Worm (Caenorhabditis elegans) whole organism, late embryonic: ENCODE results near the gene sru-48.
A peak's percentile ranks its signal among the peaks of the same experiment; 100 is the strongest.

Experiments used
- C08G9.2 ChIP-seq: sonication (generic microtip); optimal IDR thresholded peaks from 2 replicates; lab custom pipeline; 2016; ENCODE audit warnings: mild to moderate bottlenecking, missing genetic modification characterization, moderate library complexity, missing compliant biosample characterization
- C38D4.7 ChIP-seq: fragments of 200-800 bp; sonication (Bioruptor generic); optimal IDR thresholded peaks from 2 replicates; lab custom pipeline; 2018; ENCODE audit warnings: mild to moderate bottlenecking, missing genetic modification characterization, moderate library complexity, missing compliant biosample characterization
- K02D7.2 ChIP-seq: sonication (generic microtip); optimal IDR thresholded peaks from 2 replicates; lab custom pipeline; 2017; ENCODE audit warnings: mild to moderate bottlenecking, missing genetic modification characterization, missing compliant biosample characterization
- T23F11.4 ChIP-seq: fragments of 200-800 bp; sonication (Bioruptor generic); optimal IDR thresholded peaks from 2 replicates; lab custom pipeline; 2018; ENCODE audit warnings: mild to moderate bottlenecking, missing genetic modification characterization, missing compliant biosample characterization
- Y22D7AL.16 ChIP-seq: sonication (generic microtip); optimal IDR thresholded peaks from 2 replicates; lab custom pipeline; 2016; ENCODE audit warnings: missing genetic modification characterization, missing compliant biosample characterization
- ahr-1 ChIP-seq: sonication (generic microtip); optimal IDR thresholded peaks from 2 replicates; lab custom pipeline; 2016; ENCODE audit warnings: missing genetic modification characterization, missing compliant biosample characterization
- ama-1 ChIP-seq: fragments of 150-350 bp; optimal IDR thresholded peaks from 2 replicates; lab custom pipeline; 2014
- ceh-2 ChIP-seq: sonication (generic microtip); optimal IDR thresholded peaks from 2 replicates; lab custom pipeline; 2016; ENCODE audit warnings: missing genotype, missing genetic modification characterization, missing compliant biosample characterization
- ceh-24 ChIP-seq: sonication (generic microtip); optimal IDR thresholded peaks from 2 replicates; lab custom pipeline; 2016; ENCODE audit warnings: mild to moderate bottlenecking, missing genetic modification characterization, missing compliant biosample characterization
- ceh-31 ChIP-seq: sonication (generic microtip); optimal IDR thresholded peaks from 2 replicates; lab custom pipeline; 2016; ENCODE audit warnings: missing genetic modification characterization, missing compliant biosample characterization
- ceh-45 ChIP-seq: fragments of 200-800 bp; sonication (Bioruptor generic); IDR thresholded peaks from 2 replicates; pipeline ENCODE4 v1.3.6; 2022; ENCODE audit warnings: missing genetic modification reagents, missing genetic modification characterization, missing compliant biosample characterization
- ceh-6 ChIP-seq: fragments of 200-800 bp; sonication (Bioruptor generic); optimal IDR thresholded peaks from 2 replicates; lab custom pipeline; 2018; ENCODE audit warnings: mild to moderate bottlenecking, missing genetic modification characterization, missing compliant biosample characterization
- che-1 ChIP-seq: sonication (generic microtip); optimal IDR thresholded peaks from 2 replicates; lab custom pipeline; 2016; ENCODE audit warnings: mild to moderate bottlenecking, missing genetic modification characterization, missing compliant biosample characterization
- dmd-4 ChIP-seq: sonication (generic microtip); optimal IDR thresholded peaks from 2 replicates; lab custom pipeline; 2016; ENCODE audit warnings: borderline replicate concordance, missing genetic modification characterization, missing compliant biosample characterization
- elt-2 ChIP-seq: sonication (generic microtip); optimal IDR thresholded peaks from 2 replicates; lab custom pipeline; 2016; ENCODE audit warnings: missing genetic modification reagents, missing genetic modification characterization, missing compliant biosample characterization
- ets-4 ChIP-seq: sonication (generic microtip); optimal IDR thresholded peaks from 2 replicates; lab custom pipeline; 2016; ENCODE audit warnings: missing genetic modification characterization, missing compliant biosample characterization
- fax-1 ChIP-seq: sonication (generic microtip); optimal IDR thresholded peaks from 2 replicates; lab custom pipeline; 2016; ENCODE audit warnings: missing genotype, missing genetic modification characterization, missing compliant biosample characterization
- fkh-10 ChIP-seq: fragments of 150-350 bp; optimal IDR thresholded peaks from 2 replicates; lab custom pipeline; 2014; ENCODE audit warnings: missing biosample characterization, missing genetic modification reagents, missing genetic modification characterization
- hlh-15 ChIP-seq: sonication (generic microtip); optimal IDR thresholded peaks from 2 replicates; lab custom pipeline; 2016; ENCODE audit warnings: missing genetic modification characterization, missing compliant biosample characterization
- hlh-6 ChIP-seq: sonication (generic microtip); optimal IDR thresholded peaks from 2 replicates; lab custom pipeline; 2016; ENCODE audit warnings: missing genotype, missing genetic modification characterization, missing compliant biosample characterization
- hlh-8 ChIP-seq: sonication (generic microtip); optimal IDR thresholded peaks from 2 replicates; lab custom pipeline; 2016; ENCODE audit warnings: missing genotype, missing genetic modification characterization, missing compliant biosample characterization
- madf-2 ChIP-seq: sonication (generic microtip); optimal IDR thresholded peaks from 2 replicates; lab custom pipeline; 2017; ENCODE audit warnings: missing genetic modification characterization, missing compliant biosample characterization
- nfya-1 ChIP-seq: sonication (generic microtip); optimal IDR thresholded peaks from 2 replicates; lab custom pipeline; 2017; ENCODE audit warnings: missing genetic modification characterization, mild to moderate bottlenecking, missing compliant biosample characterization, antibody characterized with exemption, moderate library complexity
- nhr-11 ChIP-seq: fragments of 150-350 bp; optimal IDR thresholded peaks from 2 replicates; lab custom pipeline; 2014; ENCODE audit warnings: missing biosample characterization, missing genetic modification characterization
- npax-4 ChIP-seq: sonication (generic microtip); optimal IDR thresholded peaks from 2 replicates; lab custom pipeline; 2016; ENCODE audit warnings: missing genetic modification characterization, missing compliant biosample characterization
- odd-2 ChIP-seq: sonication (generic microtip); optimal IDR thresholded peaks from 2 replicates; lab custom pipeline; 2017; ENCODE audit warnings: antibody characterized with exemption, mild to moderate bottlenecking, missing genetic modification characterization, missing compliant biosample characterization
- pax-1 ChIP-seq: fragments of 150-350 bp; optimal IDR thresholded peaks from 2 replicates; lab custom pipeline; 2014; ENCODE audit warnings: missing biosample characterization, missing genetic modification characterization
- pha-4 ChIP-seq: fragments of 150-350 bp; optimal IDR thresholded peaks from 2 replicates; lab custom pipeline; 2018; ENCODE audit warnings: missing biosample characterization, missing genetic modification reagents, missing genetic modification characterization
- pqm-1 ChIP-seq: sonication (generic microtip); optimal IDR thresholded peaks from 2 replicates; lab custom pipeline; 2016; ENCODE audit warnings: missing genetic modification characterization, missing compliant biosample characterization
- pros-1 ChIP-seq: fragments of 150-350 bp; optimal IDR thresholded peaks from 2 replicates; lab custom pipeline; 2014; ENCODE audit warnings: missing biosample characterization, missing genetic modification reagents, missing genetic modification characterization
- sox-2 ChIP-seq: fragments of 200-800 bp; sonication (Bioruptor generic); IDR thresholded peaks from 2 replicates; pipeline ENCODE4 v1.3.6; 2022; ENCODE audit warnings: missing genetic modification reagents, missing genetic modification characterization, missing compliant biosample characterization
- sox-4 ChIP-seq: sonication (generic microtip); optimal IDR thresholded peaks from 2 replicates; lab custom pipeline; 2017; ENCODE audit warnings: mild to moderate bottlenecking, missing genetic modification characterization, inconsistent platforms, missing compliant biosample characterization
- syd-9 ChIP-seq: sonication (generic microtip); optimal IDR thresholded peaks from 2 replicates; lab custom pipeline; 2016; ENCODE audit warnings: mild to moderate bottlenecking, missing genetic modification characterization, moderate library complexity, missing compliant biosample characterization
- tbx-7 ChIP-seq: sonication (generic microtip); optimal IDR thresholded peaks from 2 replicates; lab custom pipeline; 2016; ENCODE audit warnings: missing genotype, missing genetic modification characterization, missing compliant biosample characterization
- ttx-3 ChIP-seq: sonication (generic microtip); optimal IDR thresholded peaks from 2 replicates; lab custom pipeline; 2016; ENCODE audit warnings: missing genetic modification reagents, missing genetic modification characterization, missing compliant biosample characterization
- unc-3 ChIP-seq, 2 experiments: fragments of 200-800 bp in 1 of 2; sonication (Bioruptor generic) in 1 of 2; sonication (generic microtip) in 1 of 2; conservative IDR thresholded peaks in 1 of 2; optimal IDR thresholded peaks in 1 of 2; 2 replicates each; pipeline versions ENCODE4 v1.3.6 to Lab custom; 2016 to 2022; ENCODE audit warnings: missing compliant biosample characterization in 2 of 2, missing genetic modification characterization in 2 of 2, missing genetic modification reagents in 1 of 2
- unc-42 ChIP-seq: sonication (generic microtip); optimal IDR thresholded peaks from 2 replicates; lab custom pipeline; 2016; ENCODE audit warnings: missing genotype, missing genetic modification characterization, missing compliant biosample characterization
- unc-55 ChIP-seq: sonication (generic microtip); optimal IDR thresholded peaks from 2 replicates; lab custom pipeline; 2017; ENCODE audit warnings: missing biosample characterization, missing genetic modification reagents, missing genetic modification characterization
- unc-86 ChIP-seq: sonication (generic microtip); optimal IDR thresholded peaks from 2 replicates; lab custom pipeline; 2016; ENCODE audit warnings: missing genetic modification characterization, missing compliant biosample characterization
- zip-5 ChIP-seq: sonication (generic microtip); optimal IDR thresholded peaks from 2 replicates; lab custom pipeline; 2016; ENCODE audit warnings: missing genetic modification characterization, missing compliant biosample characterization

Gene sru-48

DNA sequence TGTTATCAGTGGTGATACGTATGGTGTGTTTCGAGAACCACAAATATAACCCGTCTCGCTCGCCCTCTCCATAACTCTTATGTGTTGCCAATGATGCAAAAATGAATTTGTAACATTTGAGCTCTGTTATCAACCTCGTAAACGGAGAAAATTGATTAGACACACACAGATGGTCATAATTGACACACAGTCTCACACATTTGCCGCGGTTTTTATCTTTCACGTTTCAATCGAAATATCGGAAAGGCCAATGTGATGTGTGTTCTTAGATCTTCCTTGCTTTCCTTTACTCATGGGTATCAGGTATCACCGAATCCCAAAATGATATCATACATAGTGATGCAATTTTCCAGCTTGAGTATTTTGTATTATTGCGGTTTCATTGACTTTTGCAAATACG, 33.6 kb downstream of the sru-48 start:
- TF ChIP-seq fax-1 (tag; lab: Kevin White, UChicago) (no peak), ahr-1 (tag; lab: Kevin White, UChicago) (no peak), ceh-6 (GFP tag; lab: Kevin White, UChicago) (no peak), ceh-24 (tag; lab: Kevin White, UChicago) (no peak), ttx-3 (no peak), npax-4 (tag; lab: Kevin White, UChicago) (no peak), C38D4.7 (GFP tag; lab: Kevin White, UChicago) (no peak), hlh-6 (no peak), nhr-11 (tag; lab: Kevin White, UChicago) (no peak), pax-1 (tag; lab: Kevin White, UChicago) (no peak), elt-2 (tag; lab: Kevin White, UChicago) (peak; percentile 88), zip-5 (tag; lab: Kevin White, UChicago) (no peak), pqm-1 (tag; lab: Kevin White, UChicago) (peak; percentile 29), odd-2 (no peak)

DNA sequence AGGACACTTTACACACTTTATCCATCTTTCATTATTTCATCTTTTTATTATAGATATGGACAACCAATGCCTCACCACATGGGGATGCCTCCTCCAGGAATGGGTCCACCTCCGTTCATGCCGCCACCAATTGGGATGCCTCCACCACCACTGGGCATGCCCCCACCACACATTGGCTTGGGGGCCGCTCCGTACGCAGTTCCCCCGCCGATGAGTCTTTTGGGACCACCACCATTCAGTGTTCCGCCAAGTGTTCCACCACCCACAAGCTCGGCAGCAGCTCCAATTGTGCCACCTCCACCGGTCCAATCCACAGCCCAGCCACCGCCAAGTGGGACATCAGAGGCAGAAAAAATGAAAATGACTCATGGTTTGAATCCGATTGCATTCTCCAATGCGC, 34.8 kb downstream of the sru-48 start:
- no peak for TF ChIP-seq sox-2 (GFP tag; lab: Robert Waterston, UW)
- TF ChIP-seq C08G9.2 (tag; lab: Kevin White, UChicago): peak; percentile 26
- no peak for TF ChIP-seq Y22D7AL.16
- TF ChIP-seq hlh-15: no peak

DNA sequence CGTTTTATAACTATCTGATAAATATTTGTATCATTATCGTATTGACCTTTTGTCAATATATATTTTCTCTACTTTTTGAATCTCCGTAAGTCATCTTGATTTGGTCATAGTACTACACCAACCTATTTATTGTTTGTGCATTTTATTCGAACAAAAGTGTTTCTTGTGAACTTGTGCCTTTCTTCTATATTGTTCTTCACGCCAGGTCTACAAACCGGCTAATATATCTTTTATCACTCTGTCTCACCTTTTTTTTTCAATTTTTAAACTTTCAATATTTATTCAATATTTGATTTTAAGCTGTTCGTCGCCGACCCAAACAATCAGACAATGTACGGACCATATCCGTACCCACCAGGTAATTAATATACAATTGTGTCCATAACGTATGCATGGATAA, 36.1 kb downstream of the sru-48 start, which contains the start of gene hrpa-2:
hrpa-2 (plus strand) TSS at position 301 of the 400 bp plus-strand sequence.
- TF ChIP-seq unc-86 (tag; lab: Kevin White, UChicago) (no peak), pros-1 (tag; lab: Kevin White, UChicago) (no peak), ama-1 (lab: Kevin White, UChicago) (no peak), madf-2 (tag; lab: Kevin White, UChicago) (no peak), ets-4 (tag; lab: Kevin White, UChicago) (no peak)

DNA sequence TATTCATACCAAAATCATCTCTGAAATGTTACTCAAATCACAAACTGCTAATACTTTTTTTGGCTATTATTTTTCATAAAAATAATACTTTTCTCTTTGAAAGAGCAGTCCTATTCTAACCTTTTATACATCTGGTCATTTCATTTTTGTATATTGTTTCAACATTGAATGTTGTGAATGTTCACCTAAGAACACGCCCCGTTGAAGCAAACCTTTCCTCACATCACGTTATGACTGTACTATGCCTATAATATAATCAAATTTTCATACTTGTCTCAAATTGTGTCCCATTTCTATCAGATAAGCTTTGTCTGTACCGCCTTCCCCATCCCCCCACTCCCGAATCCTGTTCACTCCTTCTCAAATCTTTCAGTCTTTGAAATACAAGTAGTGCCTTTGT, 38.3 kb downstream of the sru-48 start:
- TF ChIP-seq sox-4: no peak
- TF ChIP-seq dmd-4 (tag; lab: Kevin White, UChicago): no peak
- TF ChIP-seq T23F11.4 (GFP tag; lab: Kevin White, UChicago): no peak
- no peak for TF ChIP-seq ceh-31 (tag; lab: Kevin White, UChicago)
- no peak for TF ChIP-seq nhr-11 (tag; lab: Kevin White, UChicago)
- TF ChIP-seq unc-42: no peak
- TF ChIP-seq pha-4 (tag; lab: Kevin White, UChicago): no peak
- TF ChIP-seq hlh-8 (tag; lab: Kevin White, UChicago): no peak
- no peak for TF ChIP-seq unc-55
- TF ChIP-seq K02D7.2 (tag; lab: Kevin White, UChicago): no peak
- no peak for TF ChIP-seq pax-1 (tag; lab: Kevin White, UChicago)
- TF ChIP-seq madf-2 (tag; lab: Kevin White, UChicago): no peak
- TF ChIP-seq fkh-10 (GFP tag; lab: Kevin White, UChicago): no peak
- no peak for TF ChIP-seq syd-9
- TF ChIP-seq unc-3 (GFP tag; conservative IDR thresholded peaks at IDR 0.05; lab: Robert Waterston, UW): no peak
- no peak for TF ChIP-seq unc-3 (tag; optimal IDR thresholded peaks at IDR 0.05; lab: Kevin White, UChicago)

DNA sequence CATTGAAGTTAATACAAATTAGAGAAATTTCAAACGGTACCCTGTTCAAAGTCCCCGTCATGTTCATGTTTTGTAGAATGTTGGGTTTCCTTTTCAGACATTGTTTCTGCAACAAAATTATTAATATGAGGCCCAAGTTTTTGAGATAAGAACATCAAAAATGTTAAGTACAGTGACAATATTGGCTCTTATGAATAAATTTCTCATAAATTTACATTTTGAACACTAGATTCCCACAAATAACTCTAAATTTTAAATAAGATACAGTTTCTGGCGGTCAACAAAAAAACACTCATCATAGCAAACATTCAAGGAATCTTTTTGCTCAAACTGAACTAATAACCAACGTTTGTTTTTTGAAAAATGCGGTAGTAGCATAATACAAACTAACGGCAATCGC, 46.3 kb downstream of the sru-48 start, which contains the start of gene H28G03.3:
H28G03.3 (minus strand) TSS at position 101 of the 400 bp plus-strand sequence.
- no peak for TF ChIP-seq unc-3 (GFP tag; conservative IDR thresholded peaks at IDR 0.05; lab: Robert Waterston, UW)
- TF ChIP-seq unc-3 (tag; optimal IDR thresholded peaks at IDR 0.05; lab: Kevin White, UChicago): no peak
- TF ChIP-seq ceh-2: no peak
- TF ChIP-seq ceh-45 (GFP tag; lab: Robert Waterston, UW): no peak
- no peak for TF ChIP-seq madf-2 (tag; lab: Kevin White, UChicago)
- no peak for TF ChIP-seq che-1 (tag; lab: Kevin White, UChicago)
- TF ChIP-seq syd-9: no peak
- TF ChIP-seq T23F11.4 (GFP tag; lab: Kevin White, UChicago): no peak
- TF ChIP-seq npax-4 (tag; lab: Kevin White, UChicago): no peak
- TF ChIP-seq K02D7.2 (tag; lab: Kevin White, UChicago): no peak
- no peak for TF ChIP-seq C38D4.7 (GFP tag; lab: Kevin White, UChicago)
- no peak for TF ChIP-seq tbx-7 (tag; lab: Kevin White, UChicago)
- no peak for TF ChIP-seq nfya-1 (tag; lab: Kevin White, UChicago)
